Fruit fly (Drosophila melanogaster) whole organism, prepupa: ENCODE data around the gene Act87E.
A peak's percentile ranks its signal among the peaks of the same experiment; 100 is the strongest.

Experiments
- Blimp-1 ChIP-seq: fragments of 200-800 bp; sonication (Bioruptor generic); optimal IDR thresholded peaks from 3 replicates; lab custom pipeline; 2017; ENCODE audit warnings: missing biosample characterization, missing genetic modification characterization, mild to moderate bottlenecking, moderate library complexity, missing genetic modification reagents
- CG10669 ChIP-seq: fragments of 200-800 bp; sonication (Bioruptor generic); optimal IDR thresholded peaks from 3 replicates; lab custom pipeline; 2018; ENCODE audit warnings: missing biosample characterization, mild to moderate bottlenecking, missing genetic modification characterization, moderate library complexity
- CG11902 ChIP-seq: fragments of 200-800 bp; sonication (Bioruptor generic); optimal IDR thresholded peaks from 3 replicates; lab custom pipeline; 2016; ENCODE audit warnings: missing biosample characterization, missing genetic modification characterization
- CG3919 ChIP-seq: fragments of 200-800 bp; sonication (Bioruptor generic); optimal IDR thresholded peaks from 3 replicates; lab custom pipeline; 2016; ENCODE audit warnings: missing biosample characterization, missing genetic modification characterization
- CG6808 ChIP-seq: fragments of 200-800 bp; sonication (Bioruptor generic); optimal IDR thresholded peaks from 3 replicates; lab custom pipeline; 2017; ENCODE audit warnings: missing biosample characterization, missing genetic modification characterization, mild to moderate bottlenecking, moderate library complexity, missing genetic modification reagents
- CG8119 ChIP-seq: fragments of 200-800 bp; sonication (Bioruptor generic); IDR thresholded peaks from 3 replicates; pipeline ENCODE4 v1.3.6; 2022; ENCODE audit warnings: missing biosample characterization, missing genetic modification characterization
- Eip78C ChIP-seq: fragments of 200-800 bp; sonication (Bioruptor generic); peaks from one replicate; lab custom pipeline; 2016; ENCODE audit warnings: missing biosample characterization, missing genetic modification characterization
- Hr38 ChIP-seq: sonication (Bioruptor generic); optimal IDR thresholded peaks from 2 replicates; lab custom pipeline; 2016; ENCODE audit warnings: missing biosample characterization, missing genetic modification characterization
- Lpt ChIP-seq: fragments of 200-800 bp; sonication (Bioruptor generic); optimal IDR thresholded peaks from 3 replicates; lab custom pipeline; 2016; ENCODE audit warnings: missing biosample characterization, missing genetic modification characterization
- OdsH ChIP-seq: fragments of 200-800 bp; sonication (Bioruptor generic); optimal IDR thresholded peaks from 3 replicates; lab custom pipeline; 2016; ENCODE audit warnings: missing biosample characterization, missing genetic modification characterization
- Sox102F ChIP-seq: fragments of 200-800 bp; sonication (Bioruptor generic); optimal IDR thresholded peaks from 2 replicates; lab custom pipeline; 2016; ENCODE audit warnings: missing biosample characterization, mild to moderate bottlenecking, missing genetic modification characterization
- achi ChIP-seq: fragments of 200-800 bp; sonication (Bioruptor generic); optimal IDR thresholded peaks from 3 replicates; lab custom pipeline; 2016; ENCODE audit warnings: missing biosample characterization, missing genetic modification characterization
- acj6 ChIP-seq: fragments of 200-800 bp; sonication (Bioruptor generic); optimal IDR thresholded peaks from 3 replicates; lab custom pipeline; 2016; ENCODE audit warnings: missing biosample characterization, missing genetic modification characterization
- fd59A ChIP-seq: fragments of 200-800 bp; sonication (Bioruptor generic); optimal IDR thresholded peaks from 2 replicates; lab custom pipeline; 2017; ENCODE audit warnings: missing biosample characterization, mild to moderate bottlenecking, missing genetic modification characterization, missing genetic modification reagents

DNA sequence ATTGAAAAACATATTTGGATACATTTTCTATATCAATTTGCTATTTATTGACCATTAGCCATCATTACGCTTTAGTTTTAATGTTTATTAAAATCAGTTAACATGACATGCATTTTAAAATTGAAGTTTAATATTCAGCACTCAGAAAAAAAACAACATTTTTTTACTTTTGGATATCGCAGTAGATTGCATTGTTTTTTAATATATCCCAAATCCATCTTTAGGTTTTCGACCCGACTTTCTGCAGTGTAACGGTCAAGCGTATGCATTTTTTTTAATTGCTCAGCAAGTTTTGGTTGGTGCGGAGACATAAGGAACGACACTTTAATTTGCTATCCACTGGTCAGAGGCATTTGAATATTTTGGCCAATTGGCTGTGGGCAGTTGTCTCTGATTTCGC is 13.1 kb upstream of the Act87E start:
- no peak for TF ChIP-seq CG11902 (GFP tag; lab: Kevin White, UChicago)
- peak; percentile 5 for TF ChIP-seq Lpt (GFP tag; lab: Kevin White, UChicago)
- TF ChIP-seq Blimp-1, result no peak
- TF ChIP-seq CG10669, result no peak
- 0 out of 3 replicates have a peak, but pooled peaks have one; percentile 43 for TF ChIP-seq CG8119
- TF ChIP-seq acj6, result no peak
- peak; percentile 62 for TF ChIP-seq Eip78C (GFP tag; lab: Kevin White, UChicago)
- TF ChIP-seq fd59A (GFP tag; lab: Kevin White, UChicago), result no peak
- no peak for TF ChIP-seq OdsH (GFP tag; lab: Kevin White, UChicago)
- TF ChIP-seq achi, result no peak
- TF ChIP-seq CG6808, result no peak
- no peak for TF ChIP-seq CG3919 (GFP tag; lab: Kevin White, UChicago)
- no peak for TF ChIP-seq Hr38
- no peak for TF ChIP-seq Sox102F
